Worm (Caenorhabditis elegans) whole organism, late embryonic: ENCODE data around the gene btb-11.
"Not testable (repeated sequence)": the region's sequence is repeated elsewhere in the genome, so short reads cannot be mapped to it uniquely, and the experiment has no call there.

Source experiments
- C08G9.2 ChIP-seq: sonication (generic microtip); optimal IDR thresholded peaks from 2 replicates; lab custom pipeline; 2016; ENCODE audit warnings: mild to moderate bottlenecking, missing genetic modification characterization, moderate library complexity, missing compliant biosample characterization
- F13H6.1 ChIP-seq: sonication (generic microtip); optimal IDR thresholded peaks from 2 replicates; lab custom pipeline; 2016; ENCODE audit warnings: missing genetic modification characterization, missing compliant biosample characterization
- K02D7.2 ChIP-seq: sonication (generic microtip); optimal IDR thresholded peaks from 2 replicates; lab custom pipeline; 2017; ENCODE audit warnings: mild to moderate bottlenecking, missing genetic modification characterization, missing compliant biosample characterization
- T23F11.4 ChIP-seq: fragments of 200-800 bp; sonication (Bioruptor generic); optimal IDR thresholded peaks from 2 replicates; lab custom pipeline; 2018; ENCODE audit warnings: mild to moderate bottlenecking, missing genetic modification characterization, missing compliant biosample characterization
- Y22D7AL.16 ChIP-seq: sonication (generic microtip); optimal IDR thresholded peaks from 2 replicates; lab custom pipeline; 2016; ENCODE audit warnings: missing genetic modification characterization, missing compliant biosample characterization
- ahr-1 ChIP-seq: sonication (generic microtip); optimal IDR thresholded peaks from 2 replicates; lab custom pipeline; 2016; ENCODE audit warnings: missing genetic modification characterization, missing compliant biosample characterization
- ceh-14 ChIP-seq: sonication (generic microtip); optimal IDR thresholded peaks from 2 replicates; lab custom pipeline; 2016; ENCODE audit warnings: missing genotype, missing genetic modification characterization, missing compliant biosample characterization
- ceh-18 ChIP-seq: sonication (generic microtip); optimal IDR thresholded peaks from 2 replicates; lab custom pipeline; 2016; ENCODE audit warnings: missing genetic modification characterization, missing compliant biosample characterization
- ceh-30 ChIP-seq: fragments of 150-350 bp; optimal IDR thresholded peaks from 2 replicates; lab custom pipeline; 2014; ENCODE audit warnings: missing biosample characterization, missing genetic modification characterization
- ceh-34 ChIP-seq: sonication (generic microtip); optimal IDR thresholded peaks from 2 replicates; lab custom pipeline; 2016; ENCODE audit warnings: mild to moderate bottlenecking, missing genetic modification characterization, missing compliant biosample characterization
- ceh-45 ChIP-seq: fragments of 200-800 bp; sonication (Bioruptor generic); IDR thresholded peaks from 2 replicates; pipeline ENCODE4 v1.3.6; 2022; ENCODE audit warnings: missing genetic modification reagents, missing genetic modification characterization, missing compliant biosample characterization
- ceh-48 ChIP-seq: sonication (generic microtip); optimal IDR thresholded peaks from 2 replicates; lab custom pipeline; 2016; ENCODE audit warnings: missing genetic modification characterization, inconsistent platforms, missing compliant biosample characterization
- dmd-4 ChIP-seq: sonication (generic microtip); optimal IDR thresholded peaks from 2 replicates; lab custom pipeline; 2016; ENCODE audit warnings: borderline replicate concordance, missing genetic modification characterization, missing compliant biosample characterization
- dve-1 ChIP-seq: sonication (generic microtip); optimal IDR thresholded peaks from 2 replicates; lab custom pipeline; 2017; ENCODE audit warnings: antibody characterized with exemption, mild to moderate bottlenecking, missing genetic modification characterization, missing compliant biosample characterization
- elt-2 ChIP-seq: sonication (generic microtip); optimal IDR thresholded peaks from 2 replicates; lab custom pipeline; 2016; ENCODE audit warnings: missing genetic modification reagents, missing genetic modification characterization, missing compliant biosample characterization
- ets-4 ChIP-seq: sonication (generic microtip); optimal IDR thresholded peaks from 2 replicates; lab custom pipeline; 2016; ENCODE audit warnings: missing genetic modification characterization, missing compliant biosample characterization
- fkh-10 ChIP-seq: fragments of 150-350 bp; optimal IDR thresholded peaks from 2 replicates; lab custom pipeline; 2014; ENCODE audit warnings: missing biosample characterization, missing genetic modification reagents, missing genetic modification characterization
- gmeb-2 ChIP-seq: sonication (generic microtip); optimal IDR thresholded peaks from 2 replicates; lab custom pipeline; 2016; ENCODE audit warnings: missing genetic modification characterization, inconsistent platforms, missing compliant biosample characterization
- lim-6 ChIP-seq: sonication (generic microtip); optimal IDR thresholded peaks from 2 replicates; lab custom pipeline; 2016; ENCODE audit warnings: missing genetic modification characterization, missing compliant biosample characterization
- lin-11 ChIP-seq: fragments of 200-800 bp; sonication (Bioruptor generic); optimal IDR thresholded peaks from 2 replicates; lab custom pipeline; 2018; ENCODE audit warnings: mild to moderate bottlenecking, missing genetic modification characterization, missing compliant biosample characterization
- madf-2 ChIP-seq: sonication (generic microtip); optimal IDR thresholded peaks from 2 replicates; lab custom pipeline; 2017; ENCODE audit warnings: missing genetic modification characterization, missing compliant biosample characterization
- nfya-1 ChIP-seq: sonication (generic microtip); optimal IDR thresholded peaks from 2 replicates; lab custom pipeline; 2017; ENCODE audit warnings: missing genetic modification characterization, mild to moderate bottlenecking, missing compliant biosample characterization, antibody characterized with exemption, moderate library complexity
- pag-3 ChIP-seq: sonication (generic microtip); optimal IDR thresholded peaks from 2 replicates; lab custom pipeline; 2016; ENCODE audit warnings: missing compliant biosample characterization, missing genetic modification characterization, borderline replicate concordance
- pha-4 ChIP-seq: fragments of 150-350 bp; optimal IDR thresholded peaks from 2 replicates; lab custom pipeline; 2018; ENCODE audit warnings: missing biosample characterization, missing genetic modification reagents, missing genetic modification characterization
- pqm-1 ChIP-seq: sonication (generic microtip); optimal IDR thresholded peaks from 2 replicates; lab custom pipeline; 2016; ENCODE audit warnings: missing genetic modification characterization, missing compliant biosample characterization
- sdc-2 ChIP-seq: sonication (generic microtip); optimal IDR thresholded peaks from 2 replicates; lab custom pipeline; 2016; ENCODE audit warnings: missing genotype, missing genetic modification characterization, missing compliant biosample characterization
- sox-2 ChIP-seq: fragments of 200-800 bp; sonication (Bioruptor generic); IDR thresholded peaks from 2 replicates; pipeline ENCODE4 v1.3.6; 2022; ENCODE audit warnings: missing genetic modification reagents, missing genetic modification characterization, missing compliant biosample characterization
- tbx-7 ChIP-seq: sonication (generic microtip); optimal IDR thresholded peaks from 2 replicates; lab custom pipeline; 2016; ENCODE audit warnings: missing genotype, missing genetic modification characterization, missing compliant biosample characterization
- unc-55 ChIP-seq: sonication (generic microtip); optimal IDR thresholded peaks from 2 replicates; lab custom pipeline; 2017; ENCODE audit warnings: missing biosample characterization, missing genetic modification reagents, missing genetic modification characterization
- ztf-16 ChIP-seq: sonication (generic microtip); optimal IDR thresholded peaks from 2 replicates; lab custom pipeline; 2017; ENCODE audit warnings: missing genetic modification characterization, missing compliant biosample characterization

btb-11 gene

ce11 chrII:1045692-1046091 is 21.1 kb upstream of the btb-11 start, which contains the start of gene str-148:
Gene str-148, plus strand, starts transcription at chrII:1045992.
- no peak for TF ChIP-seq pqm-1 (tag; lab: Kevin White, UChicago)
- no peak for TF ChIP-seq madf-2
- no peak for TF ChIP-seq C08G9.2 (tag; lab: Kevin White, UChicago)

DNA sequence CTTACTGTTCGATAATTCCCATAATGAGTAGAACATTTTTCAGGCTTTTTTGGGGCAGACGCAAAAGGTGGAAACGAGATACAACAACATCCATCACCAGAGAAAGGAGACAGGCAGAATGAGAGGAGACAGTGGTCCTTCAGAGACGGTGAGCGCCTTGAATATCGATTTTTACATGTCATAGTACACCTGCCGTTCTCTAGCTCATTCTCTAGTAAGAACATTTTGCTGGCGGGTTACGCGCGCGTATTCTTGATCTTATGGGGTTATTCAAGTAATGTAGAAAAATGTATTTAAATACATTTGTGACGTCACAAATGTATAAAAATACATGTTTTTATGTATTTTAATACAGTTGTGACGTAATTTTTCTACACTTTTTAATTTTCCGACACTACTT is 19.3 kb upstream of the btb-11 start, which contains the start of gene fbxb-45:
Gene fbxb-45, minus strand, starts transcription at position 101 of the 400 bp plus-strand sequence.
- TF ChIP-seq ceh-48 (tag; lab: Kevin White, UChicago): peak; percentile 9

ce11 chrII:1042227-1042626 is 17.6 kb upstream of the btb-11 start, which contains the start of gene fbxb-41:
Gene fbxb-41, minus strand, starts transcription at chrII:1042327.
- no peak for TF ChIP-seq ceh-34 (tag; lab: Kevin White, UChicago)
- TF ChIP-seq Y22D7AL.16 (tag; lab: Kevin White, UChicago): no peak
- TF ChIP-seq ahr-1 (tag; lab: Kevin White, UChicago): no peak
- TF ChIP-seq sdc-2: no peak
- TF ChIP-seq elt-2 (tag; lab: Kevin White, UChicago): no peak
- no peak for TF ChIP-seq dve-1 (tag; lab: Kevin White, UChicago)
- TF ChIP-seq ceh-18 (tag; lab: Kevin White, UChicago): no peak
- no peak for TF ChIP-seq nfya-1 (tag; lab: Kevin White, UChicago)
- no peak for TF ChIP-seq ceh-30 (tag; lab: Kevin White, UChicago)
- TF ChIP-seq unc-55 (GFP tag; lab: Kevin White, UChicago): no peak
- TF ChIP-seq fkh-10 (GFP tag; lab: Kevin White, UChicago): no peak

ce11 chrII:1040464-1040863 is 15.9 kb upstream of the btb-11 start, which contains the start of gene fbxb-39:
Gene fbxb-39, minus strand, starts transcription at chrII:1040564.
- TF ChIP-seq ahr-1 (tag; lab: Kevin White, UChicago) (no peak), ceh-14 (tag; lab: Kevin White, UChicago) (no peak), sox-2 (GFP tag; lab: Robert Waterston, UW) (no peak), lin-11 (tag; lab: Kevin White, UChicago) (no peak), K02D7.2 (no peak), tbx-7 (tag; lab: Kevin White, UChicago) (no peak), ztf-16 (no peak), F13H6.1 (tag; lab: Kevin White, UChicago) (no peak), T23F11.4 (GFP tag; lab: Kevin White, UChicago) (no peak)
- TF ChIP-seq, all 69 proteins: peak for 0

DNA sequence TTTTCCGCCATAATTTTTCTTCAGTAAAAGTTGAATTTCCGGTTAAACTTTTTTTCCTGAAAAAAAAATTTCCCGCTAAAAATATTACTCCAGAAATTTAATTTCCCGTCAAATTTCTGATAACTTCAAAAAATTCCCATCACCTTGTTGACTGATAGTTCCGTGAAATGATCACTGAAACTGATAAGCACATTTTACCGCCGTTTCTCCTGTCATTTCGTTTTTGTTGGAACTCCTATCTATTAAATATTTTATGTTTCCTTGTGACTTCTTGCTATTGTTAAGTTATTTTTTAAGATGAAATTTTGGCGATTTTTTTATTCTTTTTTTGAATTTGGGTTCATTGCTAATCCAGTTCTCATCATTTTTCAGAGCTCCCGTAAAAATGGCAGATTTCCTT is 4.0 kb upstream of the btb-11 start, which contains the start of gene math-34:
Gene math-34, plus strand, starts transcription at position 371 of the 400 bp plus-strand sequence.
- TF ChIP-seq pha-4 (tag; lab: Kevin White, UChicago): no peak
- TF ChIP-seq gmeb-2 (tag; lab: Kevin White, UChicago): no peak
- no peak for TF ChIP-seq K02D7.2
- TF ChIP-seq pag-3 (tag; lab: Kevin White, UChicago): no peak
- TF ChIP-seq dmd-4 (tag; lab: Kevin White, UChicago): no peak
- TF ChIP-seq lim-6: no peak
- TF ChIP-seq ceh-45 (GFP tag; lab: Robert Waterston, UW): no peak
- TF ChIP-seq, all 69 proteins: peak for 0

ce11 chrII:1026670-1027069 is 2.1 kb upstream of the btb-11 start, which contains the start of gene M01D1.12:
Gene M01D1.12, plus strand, starts transcription at chrII:1026970.
- TF ChIP-seq ets-4 (no peak), dve-1 (tag; lab: Kevin White, UChicago) (no peak)

DNA sequence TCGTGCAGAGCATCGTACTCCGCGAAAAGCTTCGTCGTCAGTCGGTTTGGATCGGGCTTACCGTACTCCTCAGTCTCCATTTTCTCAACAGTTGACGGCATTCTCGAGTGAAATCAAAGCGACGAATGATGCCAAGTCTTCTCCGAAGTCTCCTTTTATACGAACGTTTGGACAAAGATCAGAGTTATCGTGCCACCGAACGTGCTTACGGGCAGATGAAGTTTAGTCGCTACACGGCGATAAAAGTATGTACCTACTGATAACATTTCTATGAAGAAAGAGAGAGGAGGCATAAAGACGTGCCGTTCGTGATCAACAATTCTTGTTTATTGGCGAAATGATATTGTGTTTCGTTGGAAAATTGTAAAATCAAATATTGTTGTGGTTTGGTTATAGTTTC is 18.2 kb downstream of the btb-11 start, which contains the start of gene F45D11.14:
Gene F45D11.14, minus strand, starts transcription at position 101 of the 400 bp plus-strand sequence.
- TF ChIP-seq fkh-10 (GFP tag; lab: Kevin White, UChicago); F13H6.1 (tag; lab: Kevin White, UChicago); K02D7.2: not testable (repeated sequence)
